Worm (Caenorhabditis elegans) whole organism, L4/young adult: Measurements from ENCODE around the gene hlh-13.

ENCODE experiments used
- W03F9.2 ChIP-seq: fragments of 150-350 bp; optimal IDR thresholded peaks from 2 replicates; lab custom pipeline; 2014; ENCODE audit warnings: missing biosample characterization, missing genetic modification characterization
- dao-5 ChIP-seq: sonication (generic microtip); optimal IDR thresholded peaks from 2 replicates; lab custom pipeline; 2016; ENCODE audit warnings: missing genotype, missing genetic modification characterization, moderate library complexity, missing compliant biosample characterization
- him-1 ChIP-seq: sonication (generic microtip); optimal IDR thresholded peaks from 2 replicates; lab custom pipeline; 2016; ENCODE audit warnings: missing genotype, missing genetic modification reagents, missing genetic modification characterization, missing compliant biosample characterization

DNA sequence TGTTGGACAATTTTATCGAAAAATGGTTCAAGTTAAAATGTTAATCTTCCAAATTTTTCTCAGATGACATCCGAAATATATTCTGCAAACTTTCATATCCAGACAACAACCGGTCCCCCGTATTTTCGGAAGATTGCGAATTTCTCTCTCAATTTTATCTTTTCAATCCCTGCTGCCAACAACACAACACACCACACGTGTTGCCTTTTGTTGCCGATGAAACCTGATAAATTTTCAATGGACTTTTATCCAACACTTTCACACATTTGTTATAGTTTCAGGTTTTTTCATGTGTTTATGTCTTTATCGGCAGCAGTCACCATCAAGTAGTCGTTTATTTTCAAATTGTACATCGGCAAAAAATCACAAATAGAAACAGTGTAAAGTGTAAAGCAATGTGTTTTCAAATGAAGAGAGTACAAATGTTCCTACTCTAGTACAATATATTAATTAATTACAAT is 2.8 kb upstream of the hlh-13 start:
- TF ChIP-seq him-1 (tag; lab: Kevin White, UChicago) (no peak), W03F9.2 (no peak), dao-5 (no peak)
